Worm (Caenorhabditis elegans) whole organism, young adult: ENCODE data around the gene E02C12.6.

ENCODE experiments used
- C06A6.2 ChIP-seq: fragments of 200-800 bp; sonication (Bioruptor generic); conservative IDR thresholded peaks from 2 replicates; pipeline ENCODE4 v1.3.6; 2022; ENCODE audit warnings: missing genetic modification characterization, missing compliant biosample characterization
- C17E4.6 ChIP-seq: fragments of 200-800 bp; sonication (Bioruptor generic); IDR thresholded peaks from 2 replicates; pipeline ENCODE4 v1.3.6; 2022; ENCODE audit warnings: missing genetic modification reagents, missing genetic modification characterization, missing compliant biosample characterization
- D2030.7 ChIP-seq: fragments of 200-800 bp; sonication (Bioruptor generic); IDR thresholded peaks from 2 replicates; pipeline ENCODE4 v1.3.6; 2022; ENCODE audit warnings: missing genetic modification reagents, missing genetic modification characterization, missing compliant biosample characterization
- F22D6.2 ChIP-seq: sonication (generic microtip); optimal IDR thresholded peaks from 2 replicates; lab custom pipeline; 2016; ENCODE audit warnings: mild to moderate bottlenecking, missing genetic modification characterization, missing compliant biosample characterization
- F37B4.10 ChIP-seq: fragments of 200-800 bp; sonication (Bioruptor generic); IDR thresholded peaks from 2 replicates; pipeline ENCODE4 v1.3.6; 2022; ENCODE audit warnings: missing genetic modification characterization, missing compliant biosample characterization
- K12H6.12 ChIP-seq: fragments of 200-800 bp; sonication (Bioruptor generic); optimal IDR thresholded peaks from 2 replicates; lab custom pipeline; 2018; ENCODE audit warnings: mild to moderate bottlenecking, missing genetic modification characterization, missing compliant biosample characterization
- T07F8.4 ChIP-seq: sonication (generic microtip); optimal IDR thresholded peaks from 2 replicates; lab custom pipeline; 2016; ENCODE audit warnings: mild to moderate bottlenecking, missing genetic modification characterization, moderate library complexity, missing compliant biosample characterization
- Y53F4B.3 ChIP-seq: fragments of 200-800 bp; sonication (Bioruptor generic); IDR thresholded peaks from 2 replicates; pipeline ENCODE4 v1.3.6; 2022; ENCODE audit warnings: missing genetic modification reagents, missing genetic modification characterization, missing compliant biosample characterization
- Y53G8AR.9 ChIP-seq: fragments of 200-800 bp; sonication (Bioruptor generic); conservative IDR thresholded peaks from 2 replicates; pipeline ENCODE4 v1.3.6; 2022; ENCODE audit warnings: missing genetic modification reagents, missing genetic modification characterization, missing compliant biosample characterization
- Y56A3A.18 ChIP-seq: fragments of 200-800 bp; sonication (Bioruptor generic); IDR thresholded peaks from 2 replicates; pipeline ENCODE4 v1.3.6; 2022; ENCODE audit warnings: missing genetic modification reagents, missing genetic modification characterization, missing compliant biosample characterization
- aptf-2 ChIP-seq: fragments of 200-800 bp; sonication (Bioruptor generic); conservative IDR thresholded peaks from 2 replicates; pipeline ENCODE4 v1.3.6; 2022; ENCODE audit warnings: missing genetic modification reagents, missing genetic modification characterization, missing compliant biosample characterization
- aptf-3 ChIP-seq: fragments of 200-800 bp; sonication (Bioruptor generic); IDR thresholded peaks from 2 replicates; pipeline ENCODE4 v1.3.6; 2022; ENCODE audit warnings: missing genetic modification characterization, missing compliant biosample characterization
- attf-3 ChIP-seq: fragments of 200-800 bp; sonication (Bioruptor generic); conservative IDR thresholded peaks from 2 replicates; pipeline ENCODE4 v1.3.6; 2022; ENCODE audit warnings: missing genetic modification reagents, missing genetic modification characterization, missing compliant biosample characterization
- attf-6 ChIP-seq: fragments of 200-800 bp; sonication (Bioruptor generic); IDR thresholded peaks from 2 replicates; pipeline ENCODE4 v1.3.6; 2022; ENCODE audit warnings: missing genetic modification reagents, missing genetic modification characterization, missing compliant biosample characterization
- bed-1 ChIP-seq: fragments of 200-800 bp; sonication (Bioruptor generic); IDR thresholded peaks from 2 replicates; pipeline ENCODE4 v1.3.6; 2022; ENCODE audit warnings: missing genetic modification reagents, missing genetic modification characterization, missing compliant biosample characterization
- cebp-1 ChIP-seq, 2 experiments: fragments of 200-800 bp in 1 of 2; sonication (Bioruptor generic) in 1 of 2; sonication (generic microtip) in 1 of 2; IDR thresholded peaks in 1 of 2; optimal IDR thresholded peaks in 1 of 2; 2 replicates each; pipeline versions ENCODE4 v1.3.6 to Lab custom; 2017 to 2022; ENCODE audit warnings: missing compliant biosample characterization in 2 of 2, missing genetic modification characterization in 2 of 2, mild to moderate bottlenecking in 1 of 2, missing genetic modification reagents in 1 of 2, moderate library complexity in 1 of 2
- cebp-2 ChIP-seq: fragments of 200-800 bp; sonication (Bioruptor generic); IDR thresholded peaks from 2 replicates; pipeline ENCODE4 v1.3.6; 2022; ENCODE audit warnings: missing genetic modification characterization, missing compliant biosample characterization
- ceh-58 ChIP-seq: fragments of 200-800 bp; sonication (Bioruptor generic); IDR thresholded peaks from 2 replicates; pipeline ENCODE4 v1.3.6; 2022; ENCODE audit warnings: missing genetic modification characterization, missing compliant biosample characterization
- ceh-91 ChIP-seq: fragments of 200-800 bp; sonication (Bioruptor generic); IDR thresholded peaks from 2 replicates; pipeline ENCODE4 v1.3.6; 2022; ENCODE audit warnings: missing genetic modification reagents, missing genetic modification characterization, missing compliant biosample characterization
- chd-7 ChIP-seq: sonication (generic microtip); optimal IDR thresholded peaks from 2 replicates; lab custom pipeline; 2016; ENCODE audit warnings: mild to moderate bottlenecking, missing genetic modification characterization, moderate library complexity, missing compliant biosample characterization
- dox-1 ChIP-seq: fragments of 200-800 bp; sonication (Bioruptor generic); IDR thresholded peaks from 2 replicates; pipeline ENCODE4 v1.3.6; 2022; ENCODE audit warnings: missing genetic modification reagents, missing genetic modification characterization, missing compliant biosample characterization
- egrh-3 ChIP-seq: fragments of 200-800 bp; sonication (Bioruptor generic); IDR thresholded peaks from 2 replicates; pipeline ENCODE4 v1.3.6; 2022; ENCODE audit warnings: missing genetic modification reagents, missing genetic modification characterization, missing compliant biosample characterization
- ekl-4 ChIP-seq: fragments of 200-800 bp; sonication (Bioruptor generic); IDR thresholded peaks from 2 replicates; pipeline ENCODE4 v1.3.6; 2022; ENCODE audit warnings: missing genetic modification reagents, missing genetic modification characterization, missing compliant biosample characterization
- ets-4 ChIP-seq: fragments of 200-800 bp; sonication (Bioruptor generic); optimal IDR thresholded peaks from 2 replicates; lab custom pipeline; 2018; ENCODE audit warnings: mild to moderate bottlenecking, missing genetic modification characterization, missing compliant biosample characterization
- hlh-26 ChIP-seq: fragments of 200-800 bp; sonication (Bioruptor generic); conservative IDR thresholded peaks from 2 replicates; pipeline ENCODE4 v1.3.6; 2022; ENCODE audit warnings: missing genetic modification reagents, missing genetic modification characterization, missing compliant biosample characterization
- hrde-1 ChIP-seq: sonication (generic microtip); optimal IDR thresholded peaks from 2 replicates; lab custom pipeline; 2016; ENCODE audit warnings: missing genetic modification characterization, mild to moderate bottlenecking, missing compliant biosample characterization, moderate library complexity, missing genotype, missing genetic modification reagents, borderline replicate concordance
- lag-1 ChIP-seq: fragments of 200-800 bp; sonication (Bioruptor generic); IDR thresholded peaks from 2 replicates; pipeline ENCODE4 v1.3.6; 2022; ENCODE audit warnings: missing genetic modification reagents, missing genetic modification characterization, missing compliant biosample characterization
- let-526 ChIP-seq: fragments of 200-800 bp; sonication (Bioruptor generic); IDR thresholded peaks from 2 replicates; pipeline ENCODE4 v1.3.6; 2022; ENCODE audit warnings: missing genetic modification reagents, missing genetic modification characterization, missing compliant biosample characterization
- lin-35 ChIP-seq, 3 experiments: fragments of 150-350 bp in 2 of 3; sonication (generic microtip) in 1 of 3; optimal IDR thresholded peaks; 2 replicates each; lab custom pipeline; 2014 to 2018; ENCODE audit warnings: missing biosample characterization in 3 of 3, missing genetic modification characterization in 3 of 3, missing genetic modification reagents in 3 of 3
- lin-54 ChIP-seq: fragments of 200-800 bp; sonication (Bioruptor generic); optimal IDR thresholded peaks from 2 replicates; lab custom pipeline; 2018; ENCODE audit warnings: mild to moderate bottlenecking, missing genetic modification characterization, missing compliant biosample characterization
- lsl-1 ChIP-seq: fragments of 200-800 bp; sonication (Bioruptor generic); optimal IDR thresholded peaks from 2 replicates; lab custom pipeline; 2018; ENCODE audit warnings: mild to moderate bottlenecking, missing genetic modification characterization, moderate library complexity, missing compliant biosample characterization
- madf-10 ChIP-seq: sonication (generic microtip); optimal IDR thresholded peaks from 2 replicates; lab custom pipeline; 2016; ENCODE audit warnings: mild to moderate bottlenecking, missing genetic modification characterization, missing compliant biosample characterization
- madf-3 ChIP-seq: fragments of 200-800 bp; sonication (Bioruptor generic); IDR thresholded peaks from 2 replicates; pipeline ENCODE4 v1.3.6; 2022; ENCODE audit warnings: missing genetic modification reagents, missing genetic modification characterization, missing compliant biosample characterization
- madf-8 ChIP-seq: fragments of 200-800 bp; sonication (Bioruptor generic); conservative IDR thresholded peaks from 2 replicates; pipeline ENCODE4 v1.3.6; 2022; ENCODE audit warnings: missing genetic modification reagents, missing genetic modification characterization, missing compliant biosample characterization
- mcd-1 ChIP-seq: fragments of 200-800 bp; sonication (Bioruptor generic); IDR thresholded peaks from 2 replicates; pipeline ENCODE4 v1.3.6; 2022; ENCODE audit warnings: missing genetic modification reagents, missing genetic modification characterization, missing compliant biosample characterization
- mes-4 ChIP-seq: sonication (generic microtip); optimal IDR thresholded peaks from 2 replicates; lab custom pipeline; 2016; ENCODE audit warnings: missing genotype, missing genetic modification characterization, missing compliant biosample characterization
- mxl-1 ChIP-seq: sonication (generic microtip); optimal IDR thresholded peaks from 2 replicates; lab custom pipeline; 2016; ENCODE audit warnings: missing genetic modification characterization, missing compliant biosample characterization
- nfya-1 ChIP-seq: sonication (generic microtip); optimal IDR thresholded peaks from 2 replicates; lab custom pipeline; 2017; ENCODE audit warnings: antibody characterized with exemption, missing compliant biosample characterization, missing genetic modification characterization, borderline replicate concordance; ENCODE audit not compliant: insufficient read depth
- nfya-2 ChIP-seq: fragments of 200-800 bp; sonication (Bioruptor generic); IDR thresholded peaks from 2 replicates; pipeline ENCODE4 v1.3.6; 2022; ENCODE audit warnings: missing genetic modification reagents, missing genetic modification characterization, missing compliant biosample characterization
- nhr-120 ChIP-seq: fragments of 200-800 bp; sonication (Bioruptor generic); IDR thresholded peaks from 2 replicates; pipeline ENCODE4 v1.3.6; 2022; ENCODE audit warnings: missing genetic modification characterization, missing compliant biosample characterization
- nhr-90 ChIP-seq: sonication (generic microtip); optimal IDR thresholded peaks from 2 replicates; lab custom pipeline; 2016; ENCODE audit warnings: missing genotype, mild to moderate bottlenecking, missing genetic modification characterization, missing compliant biosample characterization
- repo-1 ChIP-seq: sonication (generic microtip); optimal IDR thresholded peaks from 2 replicates; lab custom pipeline; 2017; ENCODE audit warnings: mild to moderate bottlenecking, missing genetic modification characterization, missing compliant biosample characterization
- unc-62 ChIP-seq: fragments of 150-350 bp; optimal IDR thresholded peaks from 2 replicates; lab custom pipeline; 2014; ENCODE audit warnings: missing biosample characterization, missing genetic modification reagents, missing genetic modification characterization
- xnd-1 ChIP-seq: sonication (generic microtip); optimal IDR thresholded peaks from 2 replicates; lab custom pipeline; 2016; ENCODE audit warnings: missing genotype, missing genetic modification reagents, missing genetic modification characterization, missing compliant biosample characterization
- zfh-2 ChIP-seq: fragments of 200-800 bp; sonication (Bioruptor generic); conservative IDR thresholded peaks from 2 replicates; pipeline ENCODE4 v1.3.6; 2022; ENCODE audit warnings: missing genetic modification reagents, missing genetic modification characterization, missing compliant biosample characterization
- ztf-18 ChIP-seq: sonication (generic microtip); optimal IDR thresholded peaks from 2 replicates; lab custom pipeline; 2016; ENCODE audit warnings: missing genotype, mild to moderate bottlenecking, missing genetic modification characterization, missing compliant biosample characterization
- ztf-28 ChIP-seq: fragments of 200-800 bp; sonication (Bioruptor generic); IDR thresholded peaks from 2 replicates; pipeline ENCODE4 v1.3.6; 2022; ENCODE audit warnings: missing genetic modification reagents, missing genetic modification characterization, missing compliant biosample characterization

Gene E02C12.6

ce11 chrV:9340318-9340717 lies 30.6 kb downstream of the E02C12.6 start (continued):
- TF ChIP-seq lsl-1 (no peak), lin-35 (GFP tag; optimal IDR thresholded peaks at IDR 0.05; lab: Kevin White, UChicago) (peak in 1 of 3 experiments; percentile 49), T07F8.4 (tag; lab: Kevin White, UChicago) (no peak), madf-10 (tag; lab: Kevin White, UChicago) (no peak), F22D6.2 (tag; lab: Kevin White, UChicago) (no peak), ets-4 (GFP tag; lab: Kevin White, UChicago) (no peak), attf-3 (0 out of 2 replicates have a peak, but pooled peaks have one; percentile 13), aptf-3 (GFP tag; lab: Robert Waterston, UW) (0 out of 2 replicates have a peak, but pooled peaks have one; percentile 11), ceh-91 (GFP tag; lab: Robert Waterston, UW) (peak; percentile 59; the same call in 1 of the 2 replicates), nfya-1 (tag; lab: Kevin White, UChicago) (no peak), C17E4.6 (GFP tag; lab: Robert Waterston, UW) (peak; percentile 54; the same call in 1 of the 2 replicates), mxl-1 (tag; lab: Kevin White, UChicago) (peak; percentile 23), ztf-18 (tag; lab: Kevin White, UChicago) (no peak), ekl-4 (peak; percentile 75), nfya-2 (GFP tag; lab: Robert Waterston, UW) (peak; percentile 81), repo-1 (tag; lab: Kevin White, UChicago) (peak; percentile 75), lag-1 (GFP tag; lab: Robert Waterston, UW) (no peak), egrh-3 (GFP tag; lab: Robert Waterston, UW) (no peak), nhr-120 (GFP tag; lab: Robert Waterston, UW) (0 out of 2 replicates have a peak, but pooled peaks have one; percentile 43), nhr-90 (no peak), mes-4 (tag; lab: Kevin White, UChicago) (no peak), ceh-58 (GFP tag; lab: Robert Waterston, UW) (0 out of 2 replicates have a peak, but pooled peaks have one; percentile 86), C06A6.2 (GFP tag; lab: Robert Waterston, UW) (peak; percentile 80), K12H6.12 (tag; lab: Kevin White, UChicago) (peak; percentile 8), ztf-28 (peak; percentile 28; the same call in 1 of the 2 replicates), F37B4.10 (GFP tag; lab: Robert Waterston, UW) (peak; percentile 94), mcd-1 (GFP tag; lab: Robert Waterston, UW) (peak; percentile 49; the same call in 1 of the 2 replicates), dox-1 (GFP tag; lab: Robert Waterston, UW) (peak; percentile 58; the same call in 1 of the 2 replicates), bed-1 (GFP tag; lab: Robert Waterston, UW) (0 out of 2 replicates have a peak, but pooled peaks have one; percentile 23), D2030.7 (GFP tag; lab: Robert Waterston, UW) (peak; percentile 26; the same call in 1 of the 2 replicates), lin-54 (GFP tag; lab: Kevin White, UChicago) (no peak), hrde-1 (tag; lab: Kevin White, UChicago) (no peak), chd-7 (peak; percentile 49), unc-62 (GFP tag; lab: Kevin White, UChicago) (no peak), aptf-2 (GFP tag; lab: Robert Waterston, UW) (0 out of 2 replicates have a peak, but pooled peaks have one; percentile 27), madf-3 (GFP tag; lab: Robert Waterston, UW) (peak; percentile 80), attf-6 (GFP tag; lab: Robert Waterston, UW) (0 out of 2 replicates have a peak, but pooled peaks have one; percentile 42), cebp-2 (GFP tag; lab: Robert Waterston, UW) (peak; percentile 97), Y56A3A.18 (GFP tag; lab: Robert Waterston, UW) (peak; percentile 94), Y53F4B.3 (GFP tag; lab: Robert Waterston, UW) (peak; percentile 36; the same call in 1 of the 2 replicates), madf-8 (GFP tag; lab: Robert Waterston, UW) (no peak), let-526 (GFP tag; lab: Robert Waterston, UW) (no peak), cebp-1 (GFP tag; IDR thresholded peaks at IDR 0.05; lab: Robert Waterston, UW) (peak; percentile 70), cebp-1 (tag; optimal IDR thresholded peaks at IDR 0.05; lab: Kevin White, UChicago) (peak; percentile 62), hlh-26 (GFP tag; lab: Robert Waterston, UW) (no peak), Y53G8AR.9 (peak; percentile 96), xnd-1 (no peak), zfh-2 (GFP tag; lab: Robert Waterston, UW) (0 out of 2 replicates have a peak, but pooled peaks have one; percentile 4)
